Fruit fly (Drosophila melanogaster) whole organism, embryonic: ENCODE measurements around the gene Usf.
A peak's percentile ranks its signal among the peaks of the same experiment; 100 is the strongest.

Source experiments
- CG10274 ChIP-seq: fragments of 200-800 bp; sonication (Bioruptor generic); optimal IDR thresholded peaks from 3 replicates; lab custom pipeline; 2017; ENCODE audit warnings: missing biosample characterization, mild to moderate bottlenecking, missing genetic modification characterization
- CG10462 ChIP-seq: fragments of 200-800 bp; sonication (Bioruptor generic); optimal IDR thresholded peaks from 2 replicates; lab custom pipeline; 2016; ENCODE audit warnings: missing biosample characterization, missing genetic modification characterization
- CG12236 ChIP-seq: fragments of 200-800 bp; sonication (Bioruptor generic); optimal IDR thresholded peaks from 2 replicates; lab custom pipeline; 2016; ENCODE audit warnings: missing biosample characterization, missing genetic modification characterization
- CG15269 ChIP-seq: fragments of 200-800 bp; sonication (Bioruptor generic); optimal IDR thresholded peaks from 2 replicates; lab custom pipeline; 2018; ENCODE audit warnings: missing biosample characterization, mild to moderate bottlenecking, missing genetic modification characterization, moderate library complexity
- CG17802 ChIP-seq: fragments of 200-800 bp; sonication (Bioruptor generic); optimal IDR thresholded peaks from 2 replicates; lab custom pipeline; 2018; ENCODE audit warnings: missing biosample characterization, mild to moderate bottlenecking, missing genetic modification characterization, moderate library complexity
- CG17829 ChIP-seq: fragments of 200-800 bp; optimal IDR thresholded peaks from 2 replicates; lab custom pipeline; 2019; ENCODE audit warnings: missing biosample characterization, mild to moderate bottlenecking, missing genetic modification characterization, moderate library complexity
- CG2889 ChIP-seq: fragments of 200-800 bp; sonication (Bioruptor generic); IDR thresholded peaks from 3 replicates; pipeline ENCODE4 v1.3.6; 2022; ENCODE audit warnings: missing biosample characterization, missing genetic modification characterization
- CG3065 ChIP-seq: fragments of 200-800 bp; sonication (Bioruptor generic); optimal IDR thresholded peaks from 2 replicates; lab custom pipeline; 2016; ENCODE audit warnings: missing biosample characterization, missing genetic modification characterization
- CG3163 ChIP-seq: fragments of 200-800 bp; sonication (Bioruptor generic); optimal IDR thresholded peaks from 3 replicates; lab custom pipeline; 2016; ENCODE audit warnings: missing biosample characterization, missing genetic modification characterization
- CG3281 ChIP-seq: fragments of 200-800 bp; sonication (Bioruptor generic); optimal IDR thresholded peaks from 3 replicates; lab custom pipeline; 2017; ENCODE audit warnings: missing biosample characterization, mild to moderate bottlenecking, missing genetic modification characterization
- CG4282 ChIP-seq: fragments of 200-800 bp; sonication (Bioruptor generic); optimal IDR thresholded peaks from 2 replicates; lab custom pipeline; 2016; ENCODE audit warnings: missing biosample characterization, missing genetic modification characterization
- CG5245 ChIP-seq: fragments of 200-800 bp; sonication (Bioruptor generic); optimal IDR thresholded peaks from 3 replicates; lab custom pipeline; 2016; ENCODE audit warnings: missing biosample characterization, missing genetic modification characterization
- CG6791 ChIP-seq: fragments of 200-800 bp; sonication (Bioruptor generic); IDR thresholded peaks from 3 replicates; pipeline ENCODE4 v1.3.6; 2022; ENCODE audit warnings: missing biosample characterization, missing genetic modification characterization; ENCODE audit not compliant: partially characterized antibody
- CG6813 ChIP-seq: fragments of 200-800 bp; sonication (Bioruptor generic); optimal IDR thresholded peaks from 2 replicates; lab custom pipeline; 2017; ENCODE audit warnings: missing biosample characterization, missing genetic modification characterization, mild to moderate bottlenecking, moderate library complexity, missing genetic modification reagents
- CG7556 ChIP-seq: fragments of 200-800 bp; sonication (Bioruptor generic); optimal IDR thresholded peaks from 2 replicates; lab custom pipeline; 2017; ENCODE audit warnings: missing biosample characterization, mild to moderate bottlenecking, missing genetic modification characterization
- CG9727 ChIP-seq: fragments of 200-800 bp; sonication (Bioruptor generic); optimal IDR thresholded peaks from 3 replicates; lab custom pipeline; 2017; ENCODE audit warnings: missing biosample characterization, mild to moderate bottlenecking, missing genetic modification characterization
- D19B ChIP-seq: fragments of 200-800 bp; sonication (Bioruptor generic); optimal IDR thresholded peaks from 2 replicates; lab custom pipeline; 2017; ENCODE audit warnings: missing biosample characterization, mild to moderate bottlenecking, missing genetic modification characterization
- Dad ChIP-seq: fragments of 200-800 bp; sonication (Bioruptor generic); optimal IDR thresholded peaks from 3 replicates; lab custom pipeline; 2016; ENCODE audit warnings: missing biosample characterization, missing genetic modification characterization
- Dp ChIP-seq: fragments of 200-800 bp; sonication (Bioruptor generic); optimal IDR thresholded peaks from 2 replicates; lab custom pipeline; 2018; ENCODE audit warnings: missing biosample characterization, mild to moderate bottlenecking, missing genetic modification characterization, moderate library complexity
- Drgx ChIP-seq: fragments of 200-800 bp; sonication (Bioruptor generic); IDR thresholded peaks from 2 replicates; pipeline ENCODE4 v1.3.6; 2022; ENCODE audit warnings: missing biosample characterization, missing genetic modification characterization
- Elba2 ChIP-seq: fragments of 200-800 bp; sonication (Bioruptor generic); optimal IDR thresholded peaks from 3 replicates; lab custom pipeline; 2016; ENCODE audit warnings: missing biosample characterization, missing genetic modification characterization
- Fer2 ChIP-seq: fragments of 200-800 bp; sonication (Bioruptor generic); optimal IDR thresholded peaks from 2 replicates; lab custom pipeline; 2018; ENCODE audit warnings: missing biosample characterization, mild to moderate bottlenecking, missing genetic modification characterization, moderate library complexity
- Gug ChIP-seq: fragments of 200-800 bp; sonication (Bioruptor generic); IDR thresholded peaks from 4 replicates; pipeline ENCODE4 v1.3.6; 2022; ENCODE audit warnings: missing biosample characterization, missing genetic modification characterization
- HHEX ChIP-seq: fragments of 200-800 bp; sonication (Bioruptor generic); optimal IDR thresholded peaks from 3 replicates; lab custom pipeline; 2017; ENCODE audit warnings: missing biosample characterization, mild to moderate bottlenecking, missing genetic modification characterization, missing genetic modification reagents
- Hr39 ChIP-seq: fragments of >200 bp; optimal IDR thresholded peaks from 2 replicates; lab custom pipeline; 2017
- Kr ChIP-seq: fragments of 200-800 bp; sonication (Bioruptor generic); optimal IDR thresholded peaks from 2 replicates; lab custom pipeline; 2017; ENCODE audit warnings: missing biosample characterization, mild to moderate bottlenecking, missing genetic modification characterization
- Mad ChIP-seq: fragments of 200-800 bp; sonication (Bioruptor generic); optimal IDR thresholded peaks from 2 replicates; lab custom pipeline; 2016; ENCODE audit warnings: missing biosample characterization, missing genetic modification characterization
- Mrtf ChIP-seq: fragments of 200-800 bp; sonication (Bioruptor generic); IDR thresholded peaks from 3 replicates; pipeline ENCODE4 v1.3.6; 2022; ENCODE audit warnings: missing biosample characterization, missing genetic modification characterization
- PHDP ChIP-seq: fragments of 200-800 bp; sonication (Bioruptor generic); optimal IDR thresholded peaks from 3 replicates; lab custom pipeline; 2018; ENCODE audit warnings: missing biosample characterization, mild to moderate bottlenecking, missing genetic modification characterization, moderate library complexity
- Stat92E ChIP-seq, 3 experiments: fragments of >200 bp in 2 of 3; fragments of 200-800 bp in 1 of 3; sonication (Bioruptor generic) in 1 of 3; optimal IDR thresholded peaks; 2 replicates each; lab custom pipeline; 2017 to 2019; ENCODE audit warnings: missing biosample characterization in 3 of 3, missing genetic modification characterization in 3 of 3, mild to moderate bottlenecking in 1 of 3, moderate library complexity in 1 of 3
- TFAM ChIP-seq: fragments of 200-800 bp; sonication (Bioruptor generic); optimal IDR thresholded peaks from 2 replicates; lab custom pipeline; 2017; ENCODE audit warnings: missing biosample characterization, missing genetic modification characterization, inconsistent platforms
- ase ChIP-seq: fragments of 200-800 bp; sonication (Bioruptor generic); IDR thresholded peaks from 3 replicates; pipeline ENCODE4 v1.3.6; 2022; ENCODE audit warnings: missing biosample characterization, missing genetic modification characterization
- bowl ChIP-seq: fragments of 200-800 bp; sonication (Bioruptor generic); IDR thresholded peaks from 2 replicates; pipeline ENCODE4 v1.3.6; 2022; ENCODE audit warnings: missing biosample characterization, missing genetic modification characterization
- bsh ChIP-seq, 2 experiments: fragments of 200-800 bp; sonication (Bioruptor generic); optimal IDR thresholded peaks; 2 replicates each; lab custom pipeline; 2017 to 2018; ENCODE audit warnings: mild to moderate bottlenecking in 2 of 2, missing biosample characterization in 2 of 2, missing genetic modification characterization in 2 of 2, moderate library complexity in 1 of 2
- chn ChIP-seq: fragments of 200-800 bp; sonication (Bioruptor generic); optimal IDR thresholded peaks from 2 replicates; lab custom pipeline; 2016; ENCODE audit warnings: missing biosample characterization, missing genetic modification characterization
- da ChIP-seq: fragments of 200-800 bp; sonication (Bioruptor generic); optimal IDR thresholded peaks from 2 replicates; lab custom pipeline; 2016; ENCODE audit warnings: missing biosample characterization, missing genetic modification characterization
- dati ChIP-seq: fragments of 200-800 bp; sonication (Bioruptor generic); IDR thresholded peaks from 2 replicates; pipeline ENCODE4 v1.3.6; 2022; ENCODE audit warnings: missing biosample characterization, missing genetic modification characterization
- ewg ChIP-seq: fragments of 200-800 bp; sonication (Bioruptor generic); optimal IDR thresholded peaks from 3 replicates; lab custom pipeline; 2017; ENCODE audit warnings: mild to moderate bottlenecking, missing biosample characterization, missing genetic modification reagents, missing genetic modification characterization
- exex ChIP-seq: fragments of 200-800 bp; sonication (Bioruptor generic); optimal IDR thresholded peaks from 4 replicates; lab custom pipeline; 2018; ENCODE audit warnings: missing biosample characterization, mild to moderate bottlenecking, missing genetic modification characterization, moderate library complexity
- gro ChIP-seq: fragments of 200-800 bp; sonication (Bioruptor generic); optimal IDR thresholded peaks from 2 replicates; lab custom pipeline; 2016; ENCODE audit warnings: missing biosample characterization, missing genetic modification characterization
- lilli ChIP-seq: fragments of 200-800 bp; sonication (Bioruptor generic); optimal IDR thresholded peaks from 3 replicates; lab custom pipeline; 2016; ENCODE audit warnings: missing biosample characterization, missing genetic modification characterization
- nom ChIP-seq: fragments of 200-800 bp; sonication (Bioruptor generic); optimal IDR thresholded peaks from 2 replicates; lab custom pipeline; 2017; ENCODE audit warnings: missing biosample characterization, missing genetic modification characterization, mild to moderate bottlenecking, moderate library complexity, missing genetic modification reagents
- phol ChIP-seq: fragments of 200-800 bp; sonication (Bioruptor generic); optimal IDR thresholded peaks from 3 replicates; lab custom pipeline; 2018; ENCODE audit warnings: missing biosample characterization, mild to moderate bottlenecking, missing genetic modification characterization, moderate library complexity
- pita ChIP-seq: fragments of 200-800 bp; sonication (Bioruptor generic); optimal IDR thresholded peaks from 2 replicates; lab custom pipeline; 2017; ENCODE audit warnings: missing biosample characterization, mild to moderate bottlenecking, missing genetic modification characterization
- psq ChIP-seq: fragments of 200-800 bp; sonication (Bioruptor generic); optimal IDR thresholded peaks from 2 replicates; lab custom pipeline; 2017; ENCODE audit warnings: missing biosample characterization, missing genetic modification characterization
- schlank ChIP-seq: fragments of 200-800 bp; sonication (Bioruptor generic); optimal IDR thresholded peaks from 2 replicates; lab custom pipeline; 2018; ENCODE audit warnings: missing biosample characterization, mild to moderate bottlenecking, missing genetic modification characterization
- slou ChIP-seq: fragments of 200-800 bp; sonication (Bioruptor generic); optimal IDR thresholded peaks from 3 replicates; lab custom pipeline; 2016; ENCODE audit warnings: missing biosample characterization, missing genetic modification characterization
- sqz ChIP-seq: fragments of 200-800 bp; sonication (Bioruptor generic); optimal IDR thresholded peaks from 3 replicates; lab custom pipeline; 2018; ENCODE audit warnings: missing biosample characterization, mild to moderate bottlenecking, missing genetic modification characterization
- tap ChIP-seq: fragments of 200-800 bp; optimal IDR thresholded peaks from 3 replicates; lab custom pipeline; 2019; ENCODE audit warnings: missing biosample characterization, mild to moderate bottlenecking, missing genetic modification characterization, moderate library complexity
- tio ChIP-seq: fragments of 200-800 bp; sonication (Bioruptor generic); optimal IDR thresholded peaks from 2 replicates; lab custom pipeline; 2017; ENCODE audit warnings: missing biosample characterization, missing genetic modification characterization, inconsistent platforms
- vfl ChIP-seq: fragments of 200-800 bp; sonication (Bioruptor generic); optimal IDR thresholded peaks from 2 replicates; lab custom pipeline; 2016; ENCODE audit warnings: missing biosample characterization, missing genetic modification characterization
- wor ChIP-seq: fragments of 200-800 bp; sonication (Bioruptor generic); IDR thresholded peaks from 2 replicates; pipeline ENCODE4 v1.3.6; 2022; ENCODE audit warnings: missing biosample characterization, missing genetic modification characterization

The Usf gene

dm6 chrX:4529909-4530308 is 18.7 kb downstream of the Usf start, which contains the start of gene CG3556 (continued):
- TF ChIP-seq Drgx (GFP tag; lab: Robert Waterston, UW) (no peak), TFAM (GFP tag; lab: Kevin White, UChicago) (no peak), bowl (GFP tag; lab: Robert Waterston, UW) (no peak), tap (tag; lab: Kevin White, UChicago) (no peak), ase (GFP tag; lab: Robert Waterston, UW) (peak; percentile 59; the same call in 2 of the 3 replicates), vfl (GFP tag; lab: Kevin White, UChicago) (no peak), CG10462 (no peak), Hr39 (lab: Kevin White, UChicago) (no peak), Stat92E (GFP tag; optimal IDR thresholded peaks at IDR 0.05; lab: Kevin White, UChicago) (no peak), psq (GFP tag; lab: Kevin White, UChicago) (no peak), ewg (GFP tag; lab: Kevin White, UChicago) (peak; percentile 51), CG17829 (tag; lab: Kevin White, UChicago) (no peak), Mrtf (0 out of 3 replicates have a peak, but pooled peaks have one; percentile 26), CG7556 (GFP tag; lab: Kevin White, UChicago) (no peak), HHEX (no peak), CG4282 (peak; percentile 40), gro (GFP tag; lab: Kevin White, UChicago) (peak; percentile 11), CG6791 (GFP tag; lab: Robert Waterston, UW) (peak; percentile 80), Fer2 (no peak), da (GFP tag; lab: Kevin White, UChicago) (no peak), CG3163 (GFP tag; lab: Kevin White, UChicago) (peak; percentile 37), D19B (GFP tag; lab: Kevin White, UChicago) (no peak), CG17802 (tag; lab: Kevin White, UChicago) (no peak), CG5245 (no peak), CG3281 (GFP tag; lab: Kevin White, UChicago) (peak; percentile 98), phol (peak; percentile 85), CG2889 (GFP tag; lab: Robert Waterston, UW) (no peak), CG3065 (GFP tag; lab: Kevin White, UChicago) (no peak), CG12236 (no peak), Kr (no peak), sqz (peak; percentile 98), Dp (peak; percentile 86), exex (tag; lab: Kevin White, UChicago) (no peak), CG6813 (peak; percentile 35), Mad (GFP tag; lab: Kevin White, UChicago) (peak; percentile 11), pita (GFP tag; lab: Kevin White, UChicago) (peak; percentile 75), tio (GFP tag; lab: Kevin White, UChicago) (no peak), CG9727 (peak; percentile 48), slou (no peak), Elba2 (no peak), Gug (GFP tag; lab: Robert Waterston, UW) (peak; percentile 39; the same call in 1 of the 4 replicates), CG10274 (GFP tag; lab: Kevin White, UChicago) (no peak), lilli (GFP tag; lab: Kevin White, UChicago) (peak; percentile 36), wor (GFP tag; lab: Robert Waterston, UW) (no peak), PHDP (no peak), Dad (GFP tag; lab: Kevin White, UChicago) (no peak), schlank (tag; lab: Kevin White, UChicago) (no peak), bsh (GFP tag; optimal IDR thresholded peaks at IDR 0.05; lab: Kevin White, UChicago) (peak in 1 of 2 experiments; percentile 36), nom (GFP tag; lab: Kevin White, UChicago) (no peak), chn (GFP tag; lab: Kevin White, UChicago) (no peak), CG15269 (tag; lab: Kevin White, UChicago) (no peak), dati (no peak)
